Worm (Caenorhabditis elegans): ENCODE data around the gene F25B5.6.

Gene F25B5.6

DNA sequence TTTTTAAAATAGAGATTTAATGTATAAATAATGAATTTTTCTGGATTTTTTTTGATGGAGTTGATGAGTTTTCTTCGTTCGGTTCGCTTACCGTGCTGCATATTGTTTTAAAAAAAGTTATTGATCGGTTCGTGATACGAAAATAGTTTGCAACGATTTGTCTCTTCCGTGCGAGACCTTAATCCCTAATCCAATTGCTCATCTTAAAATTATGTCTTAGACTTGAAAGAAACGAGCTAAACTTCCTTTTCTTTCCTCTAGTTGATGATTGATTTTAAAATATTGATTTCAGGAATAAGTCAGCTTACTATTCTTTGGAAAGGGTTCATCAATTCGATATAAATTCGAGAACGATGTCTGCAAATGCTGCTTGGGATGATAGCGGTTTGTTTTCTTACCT is 40.1 kb downstream of the F25B5.6 start, which contains the start of gene C28H8.3:
Gene C28H8.3 (plus strand): TSS at position 293 of the 400 bp plus-strand sequence.
- no peak for TF ChIP-seq nhr-76 (tag; optimal IDR thresholded peaks at IDR 0.05)
- TF ChIP-seq rnt-1 (tag; optimal IDR thresholded peaks at IDR 0.05), result no peak
- no peak for TF ChIP-seq pag-3 (tag; optimal IDR thresholded peaks at IDR 0.05; ENCODE audit: borderline replicate concordance, insufficient read depth)
- TF ChIP-seq isw-1 (GFP tag; IDR thresholded peaks at IDR 0.05), result no peak
- no peak for TF ChIP-seq snpc-4 (tag; optimal IDR thresholded peaks at IDR 0.05)
- no peak for TF ChIP-seq nhr-85 (tag)
- no peak for TF ChIP-seq unc-86 (tag; optimal IDR thresholded peaks at IDR 0.05)
- no peak for TF ChIP-seq fos-1 (tag; optimal IDR thresholded peaks at IDR 0.05)

DNA sequence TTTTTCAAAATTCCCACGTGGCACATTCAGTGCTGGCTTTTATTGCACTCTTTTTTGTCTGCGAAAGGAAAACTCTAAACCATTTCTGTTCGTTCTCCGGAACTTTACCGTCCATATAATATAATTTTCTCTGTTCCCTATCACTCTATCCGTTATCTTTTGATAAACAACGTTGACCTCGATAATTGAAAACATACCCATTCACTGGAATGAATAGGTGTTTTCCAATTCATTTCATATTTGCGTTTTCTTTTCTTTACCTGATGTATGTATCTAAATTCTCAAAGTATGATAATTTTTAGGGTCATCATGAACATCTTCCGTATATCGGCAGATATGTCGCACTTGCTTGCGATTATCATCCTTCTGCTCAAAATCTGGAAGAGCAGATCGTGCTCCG is 41.8 kb downstream of the F25B5.6 start, which contains the start of gene erd-2.2:
Gene erd-2.2 (plus strand): TSS at position 301 of the 400 bp plus-strand sequence.
- TF ChIP-seq unc-98 (GFP tag; IDR thresholded peaks at IDR 0.05) (no peak), nhr-85 (tag) (peak; percentile 43), nhr-71 (tag; optimal IDR thresholded peaks at IDR 0.05) (no peak), ztf-11 (tag; optimal IDR thresholded peaks at IDR 0.05) (no peak), tbx-2 (tag; optimal IDR thresholded peaks at IDR 0.05) (no peak), irx-1 (tag; optimal IDR thresholded peaks at IDR 0.05) (no peak), efl-1 (optimal IDR thresholded peaks at IDR 0.05) (no peak), efl-1 (GFP tag; optimal IDR thresholded peaks at IDR 0.05 in 1 of 2) (peak in 1 of 2 experiments; percentile 31), blmp-1 (tag; optimal IDR thresholded peaks at IDR 0.05) (peak; percentile 30)

DNA sequence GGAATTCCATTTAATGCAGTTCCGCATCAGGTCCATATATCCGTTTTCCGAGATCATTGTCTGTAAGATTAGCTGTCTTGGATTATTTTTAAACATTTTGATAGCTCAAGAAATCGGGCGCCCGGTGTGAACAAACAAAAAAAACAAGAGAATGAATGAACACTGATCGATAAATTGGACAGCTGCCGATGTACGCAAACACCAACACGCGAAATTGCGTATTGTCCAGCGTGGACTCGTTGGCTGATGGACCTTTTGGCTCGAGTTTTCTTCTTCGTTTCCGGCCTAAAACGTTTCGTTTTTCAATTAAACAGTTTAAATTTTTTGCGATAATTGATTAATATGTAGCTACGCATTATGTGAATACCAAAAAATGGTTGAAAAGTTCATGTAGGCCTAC is 42.5 kb downstream of the F25B5.6 start, which contains the start of gene dpff-1:
Gene dpff-1 (minus strand): TSS at position 288 of the 400 bp plus-strand sequence.
- TF ChIP-seq alr-1 (tag; optimal IDR thresholded peaks at IDR 0.05; ENCODE audit: borderline replicate concordance), result no peak
- no peak for TF ChIP-seq pax-3 (tag; optimal IDR thresholded peaks at IDR 0.05)
- no peak for TF ChIP-seq aly-2 (tag; optimal IDR thresholded peaks at IDR 0.05)
- TF ChIP-seq rnt-1 (tag; optimal IDR thresholded peaks at IDR 0.05), result peak; percentile 50
- no peak for TF ChIP-seq grh-1 (GFP tag; IDR thresholded peaks at IDR 0.05)
- peak; percentile 35 for TF ChIP-seq snu-23 (GFP tag; optimal IDR thresholded peaks at IDR 0.05)
- TF ChIP-seq nhr-19 (GFP tag; conservative IDR thresholded peaks at IDR 0.05), result no peak
- TF ChIP-seq C34B4.2 (tag; optimal IDR thresholded peaks at IDR 0.05), result no peak
- peak; percentile 11 for TF ChIP-seq unc-130 (tag; optimal IDR thresholded peaks at IDR 0.05)
- peak; percentile 22 to 42 for TF ChIP-seq lsy-2 (tag; optimal IDR thresholded peaks at IDR 0.05)
- no peak for TF ChIP-seq ces-1 (GFP tag; optimal IDR thresholded peaks at IDR 0.05)
- no peak for TF ChIP-seq skn-1 (tag; optimal IDR thresholded peaks at IDR 0.05)
- TF ChIP-seq irx-1 (tag; optimal IDR thresholded peaks at IDR 0.05), result no peak
- peak; percentile 38 for TF ChIP-seq nhr-71 (tag; optimal IDR thresholded peaks at IDR 0.05)
- TF ChIP-seq zip-4 (GFP tag; optimal IDR thresholded peaks at IDR 0.05), result no peak
- no peak for TF ChIP-seq hlh-17 (GFP tag; optimal IDR thresholded peaks at IDR 0.05; ENCODE audit: borderline replicate concordance)
- TF ChIP-seq F16B12.6 (tag; optimal IDR thresholded peaks at IDR 0.05), result peak; percentile 89
- TF ChIP-seq nhr-84 (tag; optimal IDR thresholded peaks at IDR 0.05), result no peak
- TF ChIP-seq nhr-76 (tag; optimal IDR thresholded peaks at IDR 0.05), result no peak
- TF ChIP-seq ama-1 (optimal IDR thresholded peaks at IDR 0.05), result no peak
- no peak for TF ChIP-seq pag-3 (tag; optimal IDR thresholded peaks at IDR 0.05; ENCODE audit: borderline replicate concordance, insufficient read depth)
- no peak for TF ChIP-seq pqm-1 (tag; optimal IDR thresholded peaks at IDR 0.05)
- no peak for TF ChIP-seq egl-27 (tag; optimal IDR thresholded peaks at IDR 0.05)
- TF ChIP-seq C04F5.9 (tag; optimal IDR thresholded peaks at IDR 0.05), result no peak
- TF ChIP-seq tlp-1 (tag; optimal IDR thresholded peaks at IDR 0.05), result no peak
- TF ChIP-seq lin-14 (GFP tag; optimal IDR thresholded peaks at IDR 0.05), result peak; percentile 43
- no peak for TF ChIP-seq nhr-85 (tag)
- TF ChIP-seq vab-15 (tag; optimal IDR thresholded peaks at IDR 0.05), result no peak
- TF ChIP-seq ets-5 (GFP tag; IDR thresholded peaks at IDR 0.05), result no peak
- TF ChIP-seq nhr-47 (tag; optimal IDR thresholded peaks at IDR 0.05), result peak; percentile 7
- peak; percentile 36 to 54 for TF ChIP-seq lin-35 (GFP tag; optimal IDR thresholded peaks at IDR 0.05)
- TF ChIP-seq ceh-8 (GFP tag; optimal IDR thresholded peaks at IDR 0.05), result no peak
- TF ChIP-seq dpl-1 (GFP tag; optimal IDR thresholded peaks at IDR 0.05), result peak; percentile 25 to 52 (median 37)
- TF ChIP-seq efl-1 (optimal IDR thresholded peaks at IDR 0.05), result peak; percentile 42 to 47
- peak; percentile 31 to 93 for TF ChIP-seq efl-1 (GFP tag; optimal IDR thresholded peaks at IDR 0.05 in 1 of 2)
- TF ChIP-seq fkh-8 (tag; optimal IDR thresholded peaks at IDR 0.05), result no peak
